Worm (Caenorhabditis elegans): ENCODE data around the gene K11E4.1.

Gene K11E4.1

ce11 chrX:13668728-13669127 is 45.2 kb upstream of the K11E4.1 start, which contains the start of gene C04A11.2:
TSS of gene C04A11.2 (minus strand) at chrX:13668828.
- no peak for TF ChIP-seq F52B5.7 (tag; optimal IDR thresholded peaks at IDR 0.05)
- no peak for TF ChIP-seq somi-1 (GFP tag; optimal IDR thresholded peaks at IDR 0.05)
- no peak for TF ChIP-seq egl-18 (GFP tag; IDR thresholded peaks at IDR 0.05)
- no peak for TF ChIP-seq attf-5 (GFP tag; optimal IDR thresholded peaks at IDR 0.05)
- no peak for TF ChIP-seq mes-4 (tag; optimal IDR thresholded peaks at IDR 0.05)
- no peak for TF ChIP-seq lin-26 (GFP tag; IDR thresholded peaks at IDR 0.05)
- no peak for TF ChIP-seq let-526 (GFP tag; IDR thresholded peaks at IDR 0.05)
- no peak for TF ChIP-seq F39B2.1 (GFP tag; IDR thresholded peaks at IDR 0.05)
- TF ChIP-seq ztf-26 (tag; optimal IDR thresholded peaks at IDR 0.05): no peak
- TF ChIP-seq F55B11.4 (tag; optimal IDR thresholded peaks at IDR 0.05; ENCODE audit: borderline replicate concordance, insufficient read depth): no peak
- TF ChIP-seq zim-3 (tag; optimal IDR thresholded peaks at IDR 0.05): no peak
- TF ChIP-seq mcd-1 (GFP tag; IDR thresholded peaks at IDR 0.05): no peak
- TF ChIP-seq madf-8 (GFP tag; conservative IDR thresholded peaks at IDR 0.05): no peak
- no peak for TF ChIP-seq nhr-90 (tag; optimal IDR thresholded peaks at IDR 0.05)
- TF ChIP-seq xnd-1 (tag; optimal IDR thresholded peaks at IDR 0.05): no peak
- no peak for TF ChIP-seq F22D6.2 (tag; optimal IDR thresholded peaks at IDR 0.05)
- TF ChIP-seq nfyb-1 (GFP tag; IDR thresholded peaks at IDR 0.05): no peak
- TF ChIP-seq Y95B8A.8 (GFP tag; IDR thresholded peaks at IDR 0.05): no peak

ce11 chrX:13669641-13670040 is 44.3 kb upstream of the K11E4.1 start:
- TF ChIP-seq F52B5.7 (tag; optimal IDR thresholded peaks at IDR 0.05) (no peak), hlh-12 (tag; optimal IDR thresholded peaks at IDR 0.05) (no peak), unc-130 (GFP tag; optimal IDR thresholded peaks at IDR 0.05) (no peak), hrde-1 (tag; optimal IDR thresholded peaks at IDR 0.05; ENCODE audit: borderline replicate concordance) (no peak), ztf-28 (GFP tag; IDR thresholded peaks at IDR 0.05) (no peak), ztf-3 (GFP tag; optimal IDR thresholded peaks at IDR 0.05) (no peak), F49E8.2 (tag; optimal IDR thresholded peaks at IDR 0.05; ENCODE audit: insufficient read depth) (no peak), lin-35 (GFP tag; optimal IDR thresholded peaks at IDR 0.05) (no peak), cebp-2 (GFP tag; IDR thresholded peaks at IDR 0.05) (no peak), F39B2.1 (GFP tag; IDR thresholded peaks at IDR 0.05) (no peak), rec-8 (tag; optimal IDR thresholded peaks at IDR 0.05) (no peak), B0336.3 (GFP tag; IDR thresholded peaks at IDR 0.05) (no peak), mel-28 (tag; optimal IDR thresholded peaks at IDR 0.05; ENCODE audit: borderline replicate concordance) (no peak), chd-7 (tag; optimal IDR thresholded peaks at IDR 0.05) (no peak), tlf-1 (GFP tag; optimal IDR thresholded peaks at IDR 0.05) (no peak), ZK185.1 (tag; optimal IDR thresholded peaks at IDR 0.05; ENCODE audit: poor library complexity, severe bottlenecking) (no peak), tbp1 (GFP tag; optimal IDR thresholded peaks at IDR 0.05) (peak; percentile 3), B0261.1 (tag; optimal IDR thresholded peaks at IDR 0.05) (no peak), nhr-80 (tag; optimal IDR thresholded peaks at IDR 0.05) (peak; percentile 69), rpc-1 (optimal IDR thresholded peaks at IDR 0.05) (no peak), rpc-1 (tag; optimal IDR thresholded peaks at IDR 0.05) (no peak), cebp-1 (GFP tag; IDR thresholded peaks at IDR 0.05) (no peak), cebp-1 (tag; optimal IDR thresholded peaks at IDR 0.05) (peak; percentile 33), ama-1 (optimal IDR thresholded peaks at IDR 0.05) (no peak), ama-1 (GFP tag; optimal IDR thresholded peaks at IDR 0.05) (no peak), nfyb-1 (GFP tag; IDR thresholded peaks at IDR 0.05) (no peak), attf-5 (GFP tag; optimal IDR thresholded peaks at IDR 0.05) (peak; percentile 91), F37B4.10 (GFP tag; IDR thresholded peaks at IDR 0.05) (no peak), ztf-18 (tag; optimal IDR thresholded peaks at IDR 0.05) (no peak), pha-4 (tag; optimal IDR thresholded peaks at IDR 0.05) (peak; percentile 59)

Data from whole organism, young adult.